Fruit fly (Drosophila melanogaster) whole organism, embryonic: ENCODE results near the gene SkpE.

Experiments used
- CG10431 ChIP-seq: fragments of 200-800 bp; sonication (Bioruptor generic); optimal IDR thresholded peaks from 3 replicates; lab custom pipeline; 2018; ENCODE audit warnings: missing biosample characterization, mild to moderate bottlenecking, missing genetic modification characterization
- CG10462 ChIP-seq: fragments of 200-800 bp; sonication (Bioruptor generic); optimal IDR thresholded peaks from 2 replicates; lab custom pipeline; 2016; ENCODE audit warnings: missing biosample characterization, missing genetic modification characterization
- CG11504 ChIP-seq: fragments of 200-800 bp; sonication (Bioruptor generic); optimal IDR thresholded peaks from 3 replicates; lab custom pipeline; 2019; ENCODE audit warnings: missing biosample characterization, mild to moderate bottlenecking, missing genetic modification characterization, moderate library complexity
- CG11696 ChIP-seq: fragments of 200-800 bp; sonication (Bioruptor generic); IDR thresholded peaks from 2 replicates; pipeline ENCODE4 v1.3.6; 2022; ENCODE audit warnings: missing biosample characterization, missing genetic modification characterization
- CG11723 ChIP-seq: fragments of 200-800 bp; sonication (Bioruptor generic); optimal IDR thresholded peaks from 2 replicates; lab custom pipeline; 2017; ENCODE audit warnings: missing biosample characterization, mild to moderate bottlenecking, missing genetic modification characterization
- CG12155 ChIP-seq: fragments of 200-800 bp; sonication (Bioruptor generic); optimal IDR thresholded peaks from 3 replicates; lab custom pipeline; 2016; ENCODE audit warnings: missing biosample characterization, missing genetic modification characterization
- CG12299 ChIP-seq: fragments of 200-800 bp; sonication (Bioruptor generic); optimal IDR thresholded peaks from 2 replicates; lab custom pipeline; 2018; ENCODE audit warnings: missing biosample characterization, mild to moderate bottlenecking, missing genetic modification characterization
- CG1602 ChIP-seq: fragments of 200-800 bp; sonication (Bioruptor generic); optimal IDR thresholded peaks from 3 replicates; lab custom pipeline; 2016; ENCODE audit warnings: missing biosample characterization, missing genetic modification characterization
- CG16779 ChIP-seq: fragments of 200-800 bp; sonication (Bioruptor generic); IDR thresholded peaks from 2 replicates; pipeline ENCODE4 v1.3.6; 2022; ENCODE audit warnings: missing biosample characterization, missing genetic modification characterization
- CG16815 ChIP-seq: fragments of 200-800 bp; sonication (Bioruptor generic); optimal IDR thresholded peaks from 3 replicates; lab custom pipeline; 2017; ENCODE audit warnings: missing biosample characterization, mild to moderate bottlenecking, missing genetic modification characterization
- CG17359 ChIP-seq: fragments of 200-800 bp; sonication (Bioruptor generic); optimal IDR thresholded peaks from 3 replicates; lab custom pipeline; 2018; ENCODE audit warnings: missing biosample characterization, mild to moderate bottlenecking, missing genetic modification characterization, moderate library complexity
- CG18011 ChIP-seq: fragments of 200-800 bp; sonication (Bioruptor generic); optimal IDR thresholded peaks from 2 replicates; lab custom pipeline; 2017; ENCODE audit warnings: missing biosample characterization, missing genetic modification characterization, mild to moderate bottlenecking, moderate library complexity, missing genotype
- CG18619 ChIP-seq: fragments of 200-800 bp; sonication (Bioruptor generic); optimal IDR thresholded peaks from 3 replicates; lab custom pipeline; 2017; ENCODE audit warnings: missing biosample characterization, mild to moderate bottlenecking, missing genetic modification characterization
- CG2712 ChIP-seq: fragments of 200-800 bp; optimal IDR thresholded peaks from 3 replicates; lab custom pipeline; 2019; ENCODE audit warnings: missing biosample characterization, mild to moderate bottlenecking, missing genetic modification characterization, moderate library complexity
- CG31388 ChIP-seq: fragments of 200-800 bp; sonication (Bioruptor generic); optimal IDR thresholded peaks from 2 replicates; lab custom pipeline; 2016; ENCODE audit warnings: missing biosample characterization, missing genetic modification characterization
- CG3163 ChIP-seq: fragments of 200-800 bp; sonication (Bioruptor generic); optimal IDR thresholded peaks from 3 replicates; lab custom pipeline; 2016; ENCODE audit warnings: missing biosample characterization, missing genetic modification characterization
- CG32767 ChIP-seq: fragments of 200-800 bp; sonication (Bioruptor generic); IDR thresholded peaks from 2 replicates; pipeline ENCODE4 v1.3.6; 2022; ENCODE audit warnings: missing biosample characterization, missing genetic modification characterization
- CG32772 ChIP-seq: fragments of 200-800 bp; sonication (Bioruptor generic); IDR thresholded peaks from 2 replicates; pipeline ENCODE4 v1.3.6; 2022; ENCODE audit warnings: missing biosample characterization, missing genetic modification characterization
- CG4707 ChIP-seq: fragments of 200-800 bp; sonication (Bioruptor generic); optimal IDR thresholded peaks from 2 replicates; lab custom pipeline; 2018; ENCODE audit warnings: missing biosample characterization, mild to moderate bottlenecking, missing genetic modification characterization, moderate library complexity
- CG9215 ChIP-seq: fragments of 200-800 bp; sonication (Bioruptor generic); IDR thresholded peaks from 2 replicates; pipeline ENCODE4 v1.3.6; 2022; ENCODE audit warnings: missing biosample characterization, missing genetic modification characterization
- Chrac-16 ChIP-seq: fragments of 200-800 bp; sonication (Bioruptor generic); optimal IDR thresholded peaks from 3 replicates; lab custom pipeline; 2016; ENCODE audit warnings: missing biosample characterization, missing genetic modification characterization
- Dll ChIP-seq: fragments of 200-800 bp; sonication (Bioruptor generic); IDR thresholded peaks from 4 replicates; pipeline ENCODE4 v1.3.6; 2022; ENCODE audit warnings: missing biosample characterization, missing genetic modification characterization; ENCODE audit not compliant: partially characterized antibody
- Eip74EF ChIP-seq, 2 experiments: fragments of 200-800 bp in 1 of 2; fragments of >200 bp in 1 of 2; sonication (Bioruptor generic) in 1 of 2; optimal IDR thresholded peaks; 2 replicates each; lab custom pipeline; 2017 to 2019; ENCODE audit warnings: missing biosample characterization in 2 of 2, missing genetic modification characterization in 2 of 2, mild to moderate bottlenecking in 1 of 2, moderate library complexity in 1 of 2
- Fer1 ChIP-seq: fragments of 200-800 bp; sonication (Bioruptor generic); optimal IDR thresholded peaks from 2 replicates; lab custom pipeline; 2017; ENCODE audit warnings: missing biosample characterization, mild to moderate bottlenecking, missing genetic modification characterization
- Fer2 ChIP-seq: fragments of 200-800 bp; sonication (Bioruptor generic); optimal IDR thresholded peaks from 2 replicates; lab custom pipeline; 2018; ENCODE audit warnings: missing biosample characterization, mild to moderate bottlenecking, missing genetic modification characterization, moderate library complexity
- HmgZ ChIP-seq: fragments of 200-800 bp; sonication (Bioruptor generic); optimal IDR thresholded peaks from 2 replicates; lab custom pipeline; 2018; ENCODE audit warnings: missing biosample characterization, mild to moderate bottlenecking, missing genetic modification characterization
- Lpt ChIP-seq: fragments of >200 bp; optimal IDR thresholded peaks from 2 replicates; lab custom pipeline; 2018; ENCODE audit warnings: missing biosample characterization, missing genetic modification characterization
- Max ChIP-seq: fragments of 200-800 bp; sonication (Bioruptor generic); optimal IDR thresholded peaks from 2 replicates; lab custom pipeline; 2016; ENCODE audit warnings: missing biosample characterization, mild to moderate bottlenecking, missing genetic modification characterization
- NC2α ChIP-seq: fragments of 200-800 bp; sonication (Bioruptor generic); optimal IDR thresholded peaks from 2 replicates; lab custom pipeline; 2016; ENCODE audit warnings: missing biosample characterization, missing genetic modification characterization
- NC2β ChIP-seq: fragments of 200-800 bp; sonication (Bioruptor generic); optimal IDR thresholded peaks from 2 replicates; lab custom pipeline; 2016; ENCODE audit warnings: missing biosample characterization, missing genetic modification characterization
- NFAT ChIP-seq: fragments of 200-800 bp; sonication (Bioruptor generic); IDR thresholded peaks from 2 replicates; pipeline ENCODE4 v1.3.6; 2022; ENCODE audit warnings: missing biosample characterization, missing genetic modification characterization
- cato ChIP-seq: fragments of 200-800 bp; sonication (Bioruptor generic); optimal IDR thresholded peaks from 2 replicates; lab custom pipeline; 2016; ENCODE audit warnings: missing biosample characterization, missing genetic modification characterization, borderline replicate concordance
- crol ChIP-seq: fragments of 200-800 bp; sonication (Bioruptor generic); IDR thresholded peaks from 2 replicates; pipeline ENCODE4 v1.3.6; 2022; ENCODE audit warnings: missing biosample characterization, missing genetic modification characterization
- dati ChIP-seq: fragments of 200-800 bp; sonication (Bioruptor generic); IDR thresholded peaks from 2 replicates; pipeline ENCODE4 v1.3.6; 2022; ENCODE audit warnings: missing biosample characterization, missing genetic modification characterization
- dmrt11E ChIP-seq: fragments of 200-800 bp; sonication (Bioruptor generic); optimal IDR thresholded peaks from 3 replicates; lab custom pipeline; 2018; ENCODE audit warnings: missing biosample characterization, mild to moderate bottlenecking, missing genetic modification characterization, moderate library complexity
- exex ChIP-seq: fragments of 200-800 bp; sonication (Bioruptor generic); optimal IDR thresholded peaks from 4 replicates; lab custom pipeline; 2018; ENCODE audit warnings: missing biosample characterization, mild to moderate bottlenecking, missing genetic modification characterization, moderate library complexity
- inv ChIP-seq: fragments of 200-800 bp; sonication (Bioruptor generic); IDR thresholded peaks from 2 replicates; pipeline ENCODE4 v1.3.6; 2022; ENCODE audit warnings: missing biosample characterization, missing genetic modification characterization; ENCODE audit not compliant: partially characterized antibody
- knrl ChIP-seq: fragments of 200-800 bp; sonication (Bioruptor generic); IDR thresholded peaks from 3 replicates; pipeline ENCODE4 v1.3.6; 2022; ENCODE audit warnings: missing biosample characterization, missing genetic modification characterization; ENCODE audit not compliant: partially characterized antibody
- lilli ChIP-seq: fragments of 200-800 bp; sonication (Bioruptor generic); optimal IDR thresholded peaks from 3 replicates; lab custom pipeline; 2016; ENCODE audit warnings: missing biosample characterization, missing genetic modification characterization
- mld ChIP-seq: fragments of 200-800 bp; sonication (Bioruptor generic); IDR thresholded peaks from 3 replicates; pipeline ENCODE4 v1.3.6; 2022; ENCODE audit warnings: missing biosample characterization, missing genetic modification characterization; ENCODE audit not compliant: partially characterized antibody
- p53 ChIP-seq: fragments of 200-800 bp; sonication (Bioruptor generic); optimal IDR thresholded peaks from 2 replicates; lab custom pipeline; 2016; ENCODE audit warnings: missing biosample characterization, missing genetic modification characterization
- pan ChIP-seq, 4 experiments: fragments of >200 bp in 3 of 4; fragments of 200-800 bp in 1 of 4; sonication (Bioruptor generic) in 1 of 4; optimal IDR thresholded peaks in 3 of 4; IDR thresholded peaks in 1 of 4; 2 replicates each; pipeline versions ENCODE4 v1.3.6 to Lab custom; 2017 to 2022; ENCODE audit warnings: missing biosample characterization in 2 of 4, missing genetic modification characterization in 2 of 4, mixed read lengths in 1 of 4
- prd ChIP-seq, 3 experiments: fragments of >200 bp in 2 of 3; fragments of 200-800 bp in 1 of 3; sonication (Bioruptor generic) in 1 of 3; optimal IDR thresholded peaks in 2 of 3; IDR thresholded peaks in 1 of 3; 2 replicates in 2 of 3; 3 replicates in 1 of 3; pipeline versions ENCODE4 v1.3.6 to Lab custom; 2017 to 2022; ENCODE audit warnings: missing biosample characterization in 1 of 3, missing genetic modification characterization in 1 of 3
- psq ChIP-seq: fragments of 200-800 bp; sonication (Bioruptor generic); optimal IDR thresholded peaks from 2 replicates; lab custom pipeline; 2017; ENCODE audit warnings: missing biosample characterization, missing genetic modification characterization
- shn ChIP-seq: fragments of 200-800 bp; sonication (Bioruptor generic); optimal IDR thresholded peaks from 3 replicates; lab custom pipeline; 2016; ENCODE audit warnings: missing biosample characterization, missing genetic modification characterization
- wdn ChIP-seq: fragments of 200-800 bp; sonication (Bioruptor generic); IDR thresholded peaks from 2 replicates; pipeline ENCODE4 v1.3.6; 2022; ENCODE audit warnings: missing biosample characterization, missing genetic modification characterization
- zen ChIP-seq: fragments of 200-800 bp; sonication (Bioruptor generic); optimal IDR thresholded peaks from 3 replicates; lab custom pipeline; 2018; ENCODE audit warnings: missing biosample characterization, mild to moderate bottlenecking, missing genetic modification characterization, moderate library complexity

Gene SkpE

DNA sequence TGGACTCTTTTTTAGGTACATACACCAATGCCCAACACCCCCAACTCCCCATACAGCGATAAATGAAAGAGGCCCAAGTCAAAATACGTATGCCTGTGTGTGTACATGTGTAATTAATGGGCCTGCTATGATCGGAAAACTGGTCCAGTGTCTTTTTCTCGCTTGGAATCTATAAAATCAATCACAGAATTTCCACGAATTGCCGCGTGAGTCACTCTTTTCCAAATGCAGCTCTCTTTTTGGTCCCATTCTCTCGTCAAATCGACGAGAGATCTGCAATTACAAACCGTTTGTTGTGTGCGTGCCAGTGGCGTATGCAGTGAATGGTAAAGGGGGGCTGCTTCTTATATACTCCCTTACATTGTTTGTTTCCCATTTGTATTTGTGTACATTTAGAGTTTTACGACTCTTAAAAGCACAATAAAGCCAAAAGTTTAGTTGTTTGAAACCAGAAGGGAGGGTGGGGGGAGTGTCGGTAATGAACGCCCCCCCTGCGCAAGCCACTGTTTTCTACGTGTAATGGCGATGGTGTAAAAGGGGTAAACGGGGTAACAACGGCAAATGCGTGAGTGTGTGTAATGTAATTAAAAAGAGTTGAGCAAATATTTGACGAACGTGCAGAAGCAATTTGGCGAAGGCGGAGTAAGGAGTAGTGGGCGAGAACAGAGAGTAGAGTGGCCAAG lies 23.0 kb upstream of the SkpE start (continued):
- TF ChIP-seq mld (GFP tag; lab: Robert Waterston, UW) (no peak), exex (peak; percentile 66), CG9215 (GFP tag; lab: Robert Waterston, UW) (peak; percentile 85), CG11723 (GFP tag; lab: Kevin White, UChicago) (peak; percentile 89), CG1602 (GFP tag; lab: Kevin White, UChicago) (peak; percentile 93), CG12299 (tag; lab: Kevin White, UChicago) (peak; percentile 84), lilli (GFP tag; lab: Kevin White, UChicago) (peak; percentile 93), CG12155 (peak; percentile 88), knrl (GFP tag; lab: Robert Waterston, UW) (peak; percentile 40; the same call in 1 of the 3 replicates), CG31388 (GFP tag; lab: Kevin White, UChicago) (peak; percentile 88), CG4707 (GFP tag; lab: Kevin White, UChicago) (peak; percentile 87), Lpt (GFP tag; lab: Kevin White, UChicago) (no peak), Max (GFP tag; lab: Kevin White, UChicago) (peak; percentile 86), psq (GFP tag; lab: Kevin White, UChicago) (peak; percentile 82), CG32767 (peak; percentile 91), CG2712 (tag; lab: Kevin White, UChicago) (peak; percentile 95), Fer2 (tag; lab: Kevin White, UChicago) (peak; percentile 80), crol (GFP tag; lab: Robert Waterston, UW) (peak; percentile 96), CG11696 (GFP tag; lab: Robert Waterston, UW) (peak; percentile 82), CG16815 (peak; percentile 90), HmgZ (tag; lab: Kevin White, UChicago) (peak; percentile 93), CG3163 (peak; percentile 81), CG11504 (peak; percentile 95), wdn (GFP tag; lab: Robert Waterston, UW) (peak; percentile 84), dati (GFP tag; lab: Robert Waterston, UW) (peak; percentile 85), p53 (GFP tag; lab: Kevin White, UChicago) (peak; percentile 89), CG17359 (peak; percentile 96), zen (tag; lab: Kevin White, UChicago) (peak; percentile 92), inv (no peak), prd (optimal IDR thresholded peaks at IDR 0.05; lab: Kevin White, UChicago) (no peak), prd (GFP tag; IDR thresholded peaks at IDR 0.05; lab: Robert Waterston, UW) (peak; percentile 98), Chrac-16 (GFP tag; lab: Kevin White, UChicago) (peak; percentile 95), CG10431 (GFP tag; lab: Kevin White, UChicago) (peak; percentile 65), CG16779 (GFP tag; lab: Robert Waterston, UW) (peak; percentile 72; the same call in 1 of the 2 replicates), CG18011 (GFP tag; lab: Kevin White, UChicago) (peak; percentile 74), CG32772 (GFP tag; lab: Robert Waterston, UW) (peak; percentile 96), cato (GFP tag; lab: Kevin White, UChicago) (peak; percentile 88), dmrt11E (tag; lab: Kevin White, UChicago) (peak; percentile 93), CG18619 (GFP tag; lab: Kevin White, UChicago) (peak; percentile 91), CG10462 (peak; percentile 87), Eip74EF (GFP tag; optimal IDR thresholded peaks at IDR 0.05; lab: Kevin White, UChicago) (peak in 1 of 2 experiments; percentile 87), NC2α (GFP tag; lab: Kevin White, UChicago) (peak; percentile 92), shn (peak; percentile 95), Fer1 (GFP tag; lab: Kevin White, UChicago) (peak; percentile 94), pan (optimal IDR thresholded peaks at IDR 0.05; lab: Kevin White, UChicago) (no peak), pan (GFP tag; optimal IDR thresholded peaks at IDR 0.05 in 1 of 2, IDR thresholded peaks at IDR 0.05 in 1 of 2) (peak in 1 of 2 experiments; percentile 96), Dll (GFP tag; lab: Robert Waterston, UW) (no peak), NC2β (GFP tag; lab: Kevin White, UChicago) (peak; percentile 90), NFAT (peak; percentile 86)
